Worm (Caenorhabditis elegans) whole organism, L1 larva: ENCODE results near the gene sut-2.

Experiments used
- aha-1 ChIP-seq: fragments of 150-350 bp; optimal IDR thresholded peaks from 2 replicates; lab custom pipeline; 2014; ENCODE audit warnings: missing biosample characterization, missing genetic modification characterization
- ama-1 ChIP-seq: fragments of 150-350 bp; optimal IDR thresholded peaks from 2 replicates; lab custom pipeline; 2014
- ceh-88 ChIP-seq: fragments of 200-800 bp; sonication (Bioruptor generic); IDR thresholded peaks from 2 replicates; pipeline ENCODE4 v1.3.6; 2022; ENCODE audit warnings: missing genetic modification characterization, missing compliant biosample characterization
- jun-1 ChIP-seq: fragments of 150-350 bp; optimal IDR thresholded peaks from 2 replicates; lab custom pipeline; 2014; ENCODE audit warnings: missing biosample characterization, missing genetic modification reagents, missing genetic modification characterization
- nhr-11 ChIP-seq: fragments of 150-350 bp; optimal IDR thresholded peaks from 2 replicates; lab custom pipeline; 2014; ENCODE audit warnings: missing biosample characterization, missing genetic modification characterization
- nhr-12 ChIP-seq: sonication (generic microtip); optimal IDR thresholded peaks from 2 replicates; lab custom pipeline; 2017; ENCODE audit warnings: missing biosample characterization, missing genetic modification characterization
- nhr-237 ChIP-seq: fragments of 150-350 bp; optimal IDR thresholded peaks from 2 replicates; lab custom pipeline; 2014; ENCODE audit warnings: missing biosample characterization, missing genetic modification characterization
- skn-1 ChIP-seq: fragments of 150-350 bp; optimal IDR thresholded peaks from 2 replicates; lab custom pipeline; 2014; ENCODE audit warnings: missing biosample characterization, missing genetic modification characterization
- ztf-11 ChIP-seq, 2 experiments: sonication (generic microtip); optimal IDR thresholded peaks; 2 replicates each; lab custom pipeline; 2016 to 2017; ENCODE audit warnings: missing genetic modification characterization in 2 of 2, missing biosample characterization in 1 of 2, missing compliant biosample characterization in 1 of 2

DNA sequence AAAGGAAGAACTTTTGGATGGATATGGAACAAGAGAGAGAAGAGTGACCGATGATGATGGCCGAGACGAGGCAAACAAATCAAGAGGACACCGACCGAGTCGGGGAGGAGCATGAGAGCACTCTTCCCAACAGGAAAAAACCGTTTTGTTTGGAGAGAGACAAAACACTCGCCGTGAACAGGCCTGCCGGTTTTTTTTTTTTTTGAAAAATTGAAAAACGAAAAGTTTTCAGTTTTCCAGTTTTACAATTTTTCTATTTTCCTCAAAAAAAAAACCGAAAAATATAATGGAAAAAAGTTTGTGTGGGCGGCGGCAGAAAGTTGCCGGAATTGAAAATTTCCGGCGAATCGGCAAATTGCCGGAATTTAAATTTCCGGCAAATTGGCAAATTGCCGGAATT lies 10.1 kb downstream of the sut-2 start, which contains the start of gene Y61A9LA.7:
- TF ChIP-seq nhr-12 (no peak), skn-1 (no peak), nhr-11 (no peak), ztf-11 (tag; optimal IDR thresholded peaks at IDR 0.05; lab: Kevin White, UChicago) (no peak), jun-1 (tag; lab: Kevin White, UChicago) (no peak), nhr-237 (tag; lab: Kevin White, UChicago) (no peak), ceh-88 (no peak), ama-1 (lab: Kevin White, UChicago) (no peak), aha-1 (tag; lab: Kevin White, UChicago) (no peak)
